Worm (Caenorhabditis elegans) whole organism, L4 larva: ENCODE results near the gene flp-9.

Experiments used
- F44E2.7 ChIP-seq: fragments of 200-800 bp; sonication (Bioruptor generic); IDR thresholded peaks from 2 replicates; pipeline ENCODE4 v2.1.2; 2022; ENCODE audit warnings: missing genetic modification characterization, missing compliant biosample characterization
- F49E8.2 ChIP-seq: sonication (generic microtip); optimal IDR thresholded peaks from 2 replicates; lab custom pipeline; 2016; ENCODE audit warnings: missing compliant biosample characterization, mild to moderate bottlenecking, missing genetic modification characterization, borderline replicate concordance
- Y75B8A.6 ChIP-seq: fragments of 200-800 bp; sonication (Bioruptor generic); IDR thresholded peaks from 2 replicates; pipeline ENCODE4 v1.3.6; 2022; ENCODE audit warnings: missing genetic modification reagents, missing genetic modification characterization, missing compliant biosample characterization
- ZK546.5 ChIP-seq, 2 experiments: sonication (generic microtip); optimal IDR thresholded peaks; 2 replicates each; lab custom pipeline; 2017; ENCODE audit warnings: missing biosample characterization in 2 of 2, missing genetic modification characterization in 2 of 2
- aha-1 ChIP-seq: fragments of 150-350 bp; peaks from one replicate; lab custom pipeline; 2014; ENCODE audit warnings: missing biosample characterization, missing genetic modification characterization
- ama-1 ChIP-seq: fragments of 150-350 bp; optimal IDR thresholded peaks from 2 replicates; lab custom pipeline; 2014; ENCODE audit warnings: inconsistent platforms, mixed read lengths
- attf-4 ChIP-seq: sonication (generic microtip); optimal IDR thresholded peaks from 3 replicates; lab custom pipeline; 2017; ENCODE audit warnings: missing biosample characterization, missing genetic modification characterization
- ceh-20 ChIP-seq: fragments of 200-800 bp; sonication (Bioruptor generic); IDR thresholded peaks from 2 replicates; pipeline ENCODE4 v1.3.6; 2022; ENCODE audit warnings: missing genetic modification reagents, missing genetic modification characterization, missing compliant biosample characterization
- ceh-28 ChIP-seq: fragments of 150-350 bp; optimal IDR thresholded peaks from 2 replicates; lab custom pipeline; 2014; ENCODE audit warnings: missing biosample characterization, missing genetic modification reagents, missing genetic modification characterization
- ceh-44 ChIP-seq: fragments of 200-800 bp; sonication (Bioruptor generic); IDR thresholded peaks from 2 replicates; pipeline ENCODE4 v1.3.6; 2022; ENCODE audit warnings: missing genetic modification reagents, missing genetic modification characterization, missing compliant biosample characterization
- ceh-62 ChIP-seq: sonication (generic microtip); optimal IDR thresholded peaks from 2 replicates; lab custom pipeline; 2017; ENCODE audit warnings: missing biosample characterization, missing genetic modification characterization
- ceh-82 ChIP-seq: sonication (generic microtip); optimal IDR thresholded peaks from 2 replicates; lab custom pipeline; 2017; ENCODE audit warnings: missing biosample characterization, missing genetic modification characterization
- ces-1 ChIP-seq: fragments of 150-350 bp; sonication (generic microtip); optimal IDR thresholded peaks from 4 replicates; lab custom pipeline; 2014; ENCODE audit warnings: missing biosample characterization, missing genetic modification reagents, missing genetic modification characterization
- ctbp-1 ChIP-seq: fragments of 200-800 bp; sonication (Bioruptor generic); IDR thresholded peaks from 2 replicates; pipeline ENCODE4 v1.3.6; 2022; ENCODE audit warnings: missing genetic modification reagents, missing genetic modification characterization, missing compliant biosample characterization
- daf-12 ChIP-seq: fragments of 150-350 bp; optimal IDR thresholded peaks from 2 replicates; lab custom pipeline; 2014; ENCODE audit warnings: missing biosample characterization, missing genetic modification reagents, missing genetic modification characterization
- daf-19 ChIP-seq: fragments of 200-800 bp; sonication (Bioruptor generic); conservative IDR thresholded peaks from 2 replicates; pipeline ENCODE4 v1.3.6; 2022; ENCODE audit warnings: missing genetic modification characterization, missing compliant biosample characterization
- daf-8 ChIP-seq: fragments of 200-800 bp; sonication (Bioruptor generic); IDR thresholded peaks from 2 replicates; pipeline ENCODE4 v1.3.6; 2022; ENCODE audit warnings: missing genetic modification characterization, missing compliant biosample characterization
- dmd-8 ChIP-seq: fragments of 200-800 bp; sonication (Bioruptor generic); IDR thresholded peaks from 2 replicates; pipeline ENCODE4 v1.3.6; 2022; ENCODE audit warnings: missing genetic modification characterization, missing compliant biosample characterization
- dmd-9 ChIP-seq: fragments of 200-800 bp; sonication (Bioruptor generic); IDR thresholded peaks from 2 replicates; pipeline ENCODE4 v1.3.6; 2022; ENCODE audit warnings: missing genetic modification reagents, missing genetic modification characterization, missing compliant biosample characterization
- dpl-1 ChIP-seq: fragments of 150-350 bp; optimal IDR thresholded peaks from 2 replicates; lab custom pipeline; 2014; ENCODE audit warnings: missing biosample characterization, missing genetic modification reagents, missing genetic modification characterization
- egl-27 ChIP-seq: sonication (generic microtip); optimal IDR thresholded peaks from 3 replicates; lab custom pipeline; 2017; ENCODE audit warnings: missing biosample characterization, missing genetic modification reagents, missing genetic modification characterization
- gei-8 ChIP-seq: fragments of 200-800 bp; sonication (Bioruptor generic); optimal IDR thresholded peaks from 2 replicates; lab custom pipeline; 2018; ENCODE audit warnings: mild to moderate bottlenecking, missing genetic modification characterization, missing compliant biosample characterization
- hlh-30 ChIP-seq: sonication (generic microtip); optimal IDR thresholded peaks from 2 replicates; lab custom pipeline; 2017; ENCODE audit warnings: antibody characterized with exemption, mild to moderate bottlenecking, missing genetic modification characterization, missing compliant biosample characterization; ENCODE audit not compliant: insufficient read depth
- hmg-1.1 ChIP-seq: fragments of 200-800 bp; sonication (Bioruptor generic); IDR thresholded peaks from 2 replicates; pipeline ENCODE4 v1.3.6; 2022; ENCODE audit warnings: missing genetic modification reagents, missing genetic modification characterization, missing compliant biosample characterization
- lin-1 ChIP-seq: fragments of 200-800 bp; sonication (Bioruptor generic); IDR thresholded peaks from 2 replicates; pipeline ENCODE4 v1.3.6; 2022; ENCODE audit warnings: missing genetic modification reagents, missing genetic modification characterization, missing compliant biosample characterization
- lin-15B ChIP-seq: fragments of 150-350 bp; sonication (generic microtip); optimal IDR thresholded peaks from 3 replicates; lab custom pipeline; 2014; ENCODE audit warnings: missing biosample characterization, missing genetic modification characterization
- lir-3 ChIP-seq: sonication (generic microtip); optimal IDR thresholded peaks from 2 replicates; lab custom pipeline; 2016; ENCODE audit warnings: mild to moderate bottlenecking, missing genetic modification characterization, missing compliant biosample characterization
- madf-5 ChIP-seq, 2 experiments: fragments of 200-800 bp; sonication (Bioruptor generic); IDR thresholded peaks; 2 replicates each; pipeline ENCODE4 v1.3.6; 2022; ENCODE audit warnings: missing compliant biosample characterization in 2 of 2, missing genetic modification characterization in 2 of 2
- madf-9 ChIP-seq: fragments of 200-800 bp; sonication (Bioruptor generic); conservative IDR thresholded peaks from 2 replicates; pipeline ENCODE4 v1.3.6; 2022; ENCODE audit warnings: missing genetic modification reagents, missing genetic modification characterization, missing compliant biosample characterization
- mxl-2 ChIP-seq: fragments of 200-800 bp; sonication (Bioruptor generic); conservative IDR thresholded peaks from 2 replicates; pipeline ENCODE4 v1.3.6; 2022; ENCODE audit warnings: missing genetic modification reagents, missing genetic modification characterization, missing compliant biosample characterization
- mxl-3 ChIP-seq: fragments of 200-800 bp; sonication (Bioruptor generic); optimal IDR thresholded peaks from 2 replicates; lab custom pipeline; 2018; ENCODE audit warnings: mild to moderate bottlenecking, missing genetic modification characterization, missing compliant biosample characterization
- nhr-10 ChIP-seq: fragments of 150-350 bp; optimal IDR thresholded peaks from 2 replicates; lab custom pipeline; 2014; ENCODE audit warnings: missing biosample characterization, missing genetic modification characterization
- nhr-102 ChIP-seq: sonication (generic microtip); optimal IDR thresholded peaks from 2 replicates; lab custom pipeline; 2016; ENCODE audit warnings: mild to moderate bottlenecking, missing genetic modification characterization, moderate library complexity, missing compliant biosample characterization
- nhr-237 ChIP-seq: sonication (generic microtip); optimal IDR thresholded peaks from 2 replicates; lab custom pipeline; 2017; ENCODE audit warnings: missing biosample characterization, missing genetic modification characterization
- nhr-25 ChIP-seq: sonication (generic microtip); optimal IDR thresholded peaks from 2 replicates; lab custom pipeline; 2017; ENCODE audit warnings: missing genetic modification characterization, mild to moderate bottlenecking, missing compliant biosample characterization, antibody characterized with exemption, moderate library complexity, borderline replicate concordance; ENCODE audit not compliant: insufficient read depth
- nhr-28 ChIP-seq: fragments of 150-350 bp; optimal IDR thresholded peaks from 2 replicates; lab custom pipeline; 2014; ENCODE audit warnings: missing biosample characterization, missing genetic modification characterization
- nhr-42 ChIP-seq: fragments of 200-800 bp; sonication (Bioruptor generic); IDR thresholded peaks from 2 replicates; pipeline ENCODE4 v1.3.6; 2022; ENCODE audit warnings: missing genetic modification characterization, missing compliant biosample characterization
- nhr-76 ChIP-seq: fragments of 150-350 bp; optimal IDR thresholded peaks from 2 replicates; lab custom pipeline; 2014; ENCODE audit warnings: missing biosample characterization, missing genetic modification characterization
- nhr-77 ChIP-seq: fragments of 150-350 bp; optimal IDR thresholded peaks from 2 replicates; lab custom pipeline; 2014; ENCODE audit warnings: missing biosample characterization, missing genetic modification characterization
- pha-4 ChIP-seq, 2 experiments: fragments of 150-350 bp in 1 of 2; fragments of 200-800 bp in 1 of 2; sonication (Bioruptor generic) in 1 of 2; IDR thresholded peaks in 1 of 2; optimal IDR thresholded peaks in 1 of 2; 2 replicates each; pipeline versions ENCODE4 v1.3.6 to Lab custom; 2014 to 2022; ENCODE audit warnings: missing genetic modification characterization in 2 of 2, missing genetic modification reagents in 2 of 2, missing biosample characterization in 1 of 2, missing compliant biosample characterization in 1 of 2
- rbr-2 ChIP-seq: sonication (generic microtip); optimal IDR thresholded peaks from 2 replicates; lab custom pipeline; 2016; ENCODE audit warnings: missing genotype, missing genetic modification characterization, missing compliant biosample characterization
- set-16 ChIP-seq: fragments of 200-800 bp; sonication (Bioruptor generic); IDR thresholded peaks from 2 replicates; pipeline ENCODE4 v1.3.6; 2022; ENCODE audit warnings: missing genetic modification reagents, missing genetic modification characterization, missing compliant biosample characterization
- skn-1 ChIP-seq: fragments of 150-350 bp; optimal IDR thresholded peaks from 2 replicates; lab custom pipeline; 2014; ENCODE audit warnings: missing biosample characterization, missing genetic modification characterization
- spr-1 ChIP-seq: sonication (generic microtip); optimal IDR thresholded peaks from 2 replicates; lab custom pipeline; 2016; ENCODE audit warnings: mild to moderate bottlenecking, missing genetic modification characterization, missing compliant biosample characterization
- spr-3 ChIP-seq: fragments of 200-800 bp; sonication (Bioruptor generic); optimal IDR thresholded peaks from 2 replicates; lab custom pipeline; 2018; ENCODE audit warnings: mild to moderate bottlenecking, missing genetic modification characterization, missing compliant biosample characterization
- tag-97 ChIP-seq: fragments of 200-800 bp; sonication (Bioruptor generic); IDR thresholded peaks from 2 replicates; pipeline ENCODE4 v1.3.6; 2022; ENCODE audit warnings: missing genetic modification characterization, missing compliant biosample characterization
- tra-1 ChIP-seq: fragments of 200-800 bp; sonication (Bioruptor generic); IDR thresholded peaks from 2 replicates; pipeline ENCODE4 v1.3.6; 2022; ENCODE audit warnings: missing genetic modification reagents, missing genetic modification characterization, missing compliant biosample characterization
- unc-130 ChIP-seq: sonication (generic microtip); optimal IDR thresholded peaks from 2 replicates; lab custom pipeline; 2016; ENCODE audit warnings: missing genetic modification reagents, missing genetic modification characterization, missing compliant biosample characterization
- unc-39 ChIP-seq: sonication (generic microtip); optimal IDR thresholded peaks from 2 replicates; lab custom pipeline; 2017; ENCODE audit warnings: missing biosample characterization, missing genetic modification characterization
- zfp-2 ChIP-seq: sonication (generic microtip); optimal IDR thresholded peaks from 2 replicates; lab custom pipeline; 2016; ENCODE audit warnings: mild to moderate bottlenecking, missing genetic modification characterization, missing compliant biosample characterization
- zip-11 ChIP-seq: fragments of 200-800 bp; sonication (Bioruptor generic); IDR thresholded peaks from 2 replicates; pipeline ENCODE4 v1.3.6; 2022; ENCODE audit warnings: missing genetic modification characterization, missing compliant biosample characterization
- ztf-11 ChIP-seq: fragments of 150-350 bp; optimal IDR thresholded peaks from 2 replicates; lab custom pipeline; 2014; ENCODE audit warnings: missing biosample characterization, missing genetic modification characterization

The flp-9 gene

ce11 chrIV:12724641-12725040 lies 32.7 kb downstream of the flp-9 start, which contains the start of the genes T23F6.3 and rbd-1:
T23F6.3 (minus strand) TSS chrIV:12724760.
rbd-1 (plus strand) TSS chrIV:12724986.
- TF ChIP-seq skn-1 (no peak), ceh-20 (GFP tag; lab: Robert Waterston, UW) (peak; percentile 49; the same call in 1 of the 2 replicates), Y75B8A.6 (GFP tag; lab: Robert Waterston, UW) (no peak), madf-5 (GFP tag; IDR thresholded peaks at IDR 0.05; lab: Robert Waterston, UW) (no peak), ctbp-1 (GFP tag; lab: Robert Waterston, UW) (peak; percentile 51; the same call in 1 of the 2 replicates), nhr-28 (tag; lab: Kevin White, UChicago) (peak; percentile 77), set-16 (no peak), unc-130 (GFP tag; lab: Kevin White, UChicago) (peak; percentile 53), ceh-62 (tag; lab: Kevin White, UChicago) (no peak), ceh-44 (GFP tag; lab: Robert Waterston, UW) (no peak), lin-1 (GFP tag; lab: Robert Waterston, UW) (peak; percentile 36; the same call in 1 of the 2 replicates), nhr-77 (tag; lab: Kevin White, UChicago) (peak; percentile 80), tag-97 (GFP tag; lab: Robert Waterston, UW) (no peak), nhr-76 (tag; lab: Kevin White, UChicago) (no peak), spr-1 (tag; lab: Kevin White, UChicago) (peak; percentile 47), zfp-2 (tag; lab: Kevin White, UChicago) (no peak), nhr-42 (GFP tag; lab: Robert Waterston, UW) (peak; percentile 66; the same call in 1 of the 2 replicates), nhr-237 (no peak), ZK546.5 (tag; optimal IDR thresholded peaks at IDR 0.05; lab: Kevin White, UChicago) (no peak), madf-9 (no peak), ceh-82 (tag; lab: Kevin White, UChicago) (no peak), hlh-30 (tag; lab: Kevin White, UChicago) (peak; percentile 78), unc-39 (tag; lab: Kevin White, UChicago) (no peak), spr-3 (GFP tag; lab: Kevin White, UChicago) (peak; percentile 14), hmg-1.1 (GFP tag; lab: Robert Waterston, UW) (peak; percentile 75), aha-1 (tag; lab: Kevin White, UChicago) (no peak), mxl-2 (GFP tag; lab: Robert Waterston, UW) (no peak), dmd-9 (GFP tag; lab: Robert Waterston, UW) (0 out of 2 replicates have a peak, but pooled peaks have one; percentile 27), nhr-25 (tag; lab: Kevin White, UChicago) (no peak), nhr-10 (tag; lab: Kevin White, UChicago) (no peak), F49E8.2 (tag; lab: Kevin White, UChicago) (no peak), pha-4 (GFP tag; IDR thresholded peaks at IDR 0.05; lab: Robert Waterston, UW) (peak; percentile 54; the same call in 1 of the 2 replicates), pha-4 (tag; optimal IDR thresholded peaks at IDR 0.05; lab: Kevin White, UChicago) (peak; percentile 83), dmd-8 (GFP tag; lab: Robert Waterston, UW) (no peak), lir-3 (no peak), ztf-11 (tag; lab: Kevin White, UChicago) (no peak), gei-8 (GFP tag; lab: Kevin White, UChicago) (no peak), dpl-1 (peak; percentile 99), ama-1 (lab: Kevin White, UChicago) (no peak), ces-1 (GFP tag; lab: Kevin White, UChicago) (no peak), egl-27 (tag; lab: Kevin White, UChicago) (no peak), ceh-28 (tag; lab: Kevin White, UChicago) (no peak), daf-8 (GFP tag; lab: Robert Waterston, UW) (no peak), nhr-102 (tag; lab: Kevin White, UChicago) (peak; percentile 65), lin-15B (tag; lab: Kevin White, UChicago) (no peak), F44E2.7 (GFP tag; lab: Robert Waterston, UW) (no peak), tra-1 (GFP tag; lab: Robert Waterston, UW) (peak; percentile 40; the same call in 1 of the 2 replicates), attf-4 (tag; lab: Kevin White, UChicago) (no peak), daf-12 (tag; lab: Kevin White, UChicago) (no peak), zip-11 (GFP tag; lab: Robert Waterston, UW) (no peak), mxl-3 (peak; percentile 34), daf-19 (GFP tag; lab: Robert Waterston, UW) (no peak), rbr-2 (tag; lab: Kevin White, UChicago) (peak; percentile 67)
